Worm (Caenorhabditis elegans): ENCODE measurements around the gene F08F8.6.

ce11 chrIII:7349075-7349474 lies 5.6 kb downstream of the F08F8.6 start, which contains the start of gene gos-28:
- TF ChIP-seq ama-1 (optimal IDR thresholded peaks at IDR 0.05) = no peak
- TF ChIP-seq sea-1 (GFP tag; conservative IDR thresholded peaks at IDR 0.05) = no peak
- no peak for TF ChIP-seq hmbx-1 (tag; optimal IDR thresholded peaks at IDR 0.05)
- no peak for TF ChIP-seq scrt-1 (GFP tag; IDR thresholded peaks at IDR 0.05)
- TF ChIP-seq flt-1 (GFP tag; IDR thresholded peaks at IDR 0.05) = no peak
- TF ChIP-seq B0310.2 (tag; optimal IDR thresholded peaks at IDR 0.05) = no peak
- no peak for TF ChIP-seq pes-1 (GFP tag; IDR thresholded peaks at IDR 0.05)
- no peak for TF ChIP-seq tbx-37 (GFP tag; conservative IDR thresholded peaks at IDR 0.05)

All from whole organism, early embryonic.